Worm (Caenorhabditis elegans) whole organism, L2 larva: ENCODE measurements around the gene K08F9.3.
"Not testable (repeated sequence)": the region's sequence is repeated elsewhere in the genome, so short reads cannot be mapped to it uniquely, and the experiment has no call there.

Source experiments
- C34F6.9 ChIP-seq: fragments of 150-350 bp; optimal IDR thresholded peaks from 2 replicates; lab custom pipeline; 2014; ENCODE audit warnings: missing biosample characterization, missing genetic modification characterization
- F13H6.1 ChIP-seq: sonication (generic microtip); optimal IDR thresholded peaks from 2 replicates; lab custom pipeline; 2016; ENCODE audit warnings: missing genetic modification characterization, missing compliant biosample characterization
- Y55F3AM.14 ChIP-seq: fragments of 200-800 bp; sonication (Bioruptor generic); optimal IDR thresholded peaks from 2 replicates; lab custom pipeline; 2018; ENCODE audit warnings: mild to moderate bottlenecking, missing genetic modification characterization, missing compliant biosample characterization
- ZK546.5 ChIP-seq: sonication (generic microtip); optimal IDR thresholded peaks from 2 replicates; lab custom pipeline; 2017; ENCODE audit warnings: missing biosample characterization, missing genetic modification characterization
- alr-1 ChIP-seq: fragments of 150-350 bp; optimal IDR thresholded peaks from 2 replicates; lab custom pipeline; 2014; ENCODE audit warnings: missing biosample characterization, missing genetic modification characterization
- aly-2 ChIP-seq: fragments of 150-350 bp; optimal IDR thresholded peaks from 2 replicates; lab custom pipeline; 2014; ENCODE audit warnings: missing biosample characterization, missing genetic modification characterization
- ama-1 ChIP-seq: fragments of 150-350 bp; optimal IDR thresholded peaks from 2 replicates; lab custom pipeline; 2018; ENCODE audit warnings: inconsistent platforms
- ceh-16 ChIP-seq: fragments of 150-350 bp; optimal IDR thresholded peaks from 2 replicates; lab custom pipeline; 2014; ENCODE audit warnings: missing biosample characterization, missing genetic modification characterization
- ceh-82 ChIP-seq: fragments of 150-350 bp; optimal IDR thresholded peaks from 2 replicates; lab custom pipeline; 2014; ENCODE audit warnings: missing biosample characterization, missing genetic modification characterization
- egl-27 ChIP-seq: sonication (generic microtip); optimal IDR thresholded peaks from 3 replicates; lab custom pipeline; 2017; ENCODE audit warnings: missing biosample characterization, missing genetic modification reagents, missing genetic modification characterization
- elt-1 ChIP-seq: fragments of 150-350 bp; optimal IDR thresholded peaks from 2 replicates; lab custom pipeline; 2014; ENCODE audit warnings: missing biosample characterization, missing genetic modification characterization
- elt-3 ChIP-seq: sonication (generic microtip); optimal IDR thresholded peaks from 2 replicates; lab custom pipeline; 2017; ENCODE audit warnings: missing biosample characterization, missing genetic modification characterization
- gmeb-1 ChIP-seq: fragments of 150-350 bp; optimal IDR thresholded peaks from 2 replicates; lab custom pipeline; 2014; ENCODE audit warnings: missing biosample characterization, missing genetic modification characterization
- lin-11 ChIP-seq: fragments of 150-350 bp; sonication (generic microtip); optimal IDR thresholded peaks from 2 replicates; lab custom pipeline; 2014; ENCODE audit warnings: missing biosample characterization, missing genetic modification characterization, inconsistent platforms, mixed read lengths
- lin-13 ChIP-seq: fragments of 150-350 bp; optimal IDR thresholded peaks from 2 replicates; lab custom pipeline; 2014; ENCODE audit warnings: missing biosample characterization, missing genetic modification reagents, missing genetic modification characterization
- lin-39 ChIP-seq: fragments of 150-350 bp; optimal IDR thresholded peaks from 2 replicates; lab custom pipeline; 2014; ENCODE audit warnings: missing biosample characterization, missing genetic modification reagents, missing genetic modification characterization
- lsy-2 ChIP-seq, 2 experiments: fragments of 150-350 bp in 1 of 2; sonication (generic microtip) in 1 of 2; optimal IDR thresholded peaks; 2 replicates each; lab custom pipeline; 2014 to 2017; ENCODE audit warnings: missing biosample characterization in 2 of 2, missing genetic modification characterization in 2 of 2
- mab-5 ChIP-seq: fragments of 150-350 bp; optimal IDR thresholded peaks from 2 replicates; lab custom pipeline; 2014; ENCODE audit warnings: missing biosample characterization, missing genetic modification characterization
- mdl-1 ChIP-seq, 2 experiments: fragments of 150-350 bp in 1 of 2; sonication (generic microtip) in 1 of 2; optimal IDR thresholded peaks; 2 replicates each; lab custom pipeline; 2017; ENCODE audit warnings: missing biosample characterization in 2 of 2, missing genetic modification characterization in 2 of 2
- nhr-10 ChIP-seq: sonication (generic microtip); optimal IDR thresholded peaks from 2 replicates; lab custom pipeline; 2017; ENCODE audit warnings: missing biosample characterization, missing genetic modification characterization
- nhr-129 ChIP-seq: fragments of 150-350 bp; optimal IDR thresholded peaks from 2 replicates; lab custom pipeline; 2014; ENCODE audit warnings: missing biosample characterization, missing genetic modification characterization
- nhr-23 ChIP-seq: fragments of 150-350 bp; optimal IDR thresholded peaks from 2 replicates; lab custom pipeline; 2014; ENCODE audit warnings: missing biosample characterization, missing genetic modification reagents, missing genetic modification characterization
- nhr-237 ChIP-seq: fragments of 150-350 bp; optimal IDR thresholded peaks from 2 replicates; lab custom pipeline; 2014; ENCODE audit warnings: missing biosample characterization, missing genetic modification characterization
- nhr-77 ChIP-seq: fragments of 150-350 bp; optimal IDR thresholded peaks from 2 replicates; lab custom pipeline; 2014; ENCODE audit warnings: missing biosample characterization, missing genetic modification characterization
- peb-1 ChIP-seq: fragments of 150-350 bp; optimal IDR thresholded peaks from 2 replicates; lab custom pipeline; 2014; ENCODE audit warnings: missing biosample characterization, missing genetic modification characterization
- sem-4 ChIP-seq: fragments of 150-350 bp; optimal IDR thresholded peaks from 2 replicates; lab custom pipeline; 2014; ENCODE audit warnings: missing biosample characterization, missing genetic modification reagents, missing genetic modification characterization
- sma-3 ChIP-seq: sonication (generic microtip); optimal IDR thresholded peaks from 2 replicates; lab custom pipeline; 2016; ENCODE audit warnings: missing genetic modification reagents, missing genetic modification characterization, missing compliant biosample characterization
- snpc-4 ChIP-seq: fragments of 150-350 bp; optimal IDR thresholded peaks from 2 replicates; lab custom pipeline; 2014; ENCODE audit warnings: missing biosample characterization, missing genetic modification characterization
- unc-55 ChIP-seq: fragments of 150-350 bp; sonication (generic microtip); optimal IDR thresholded peaks from 3 replicates; lab custom pipeline; 2014; ENCODE audit warnings: missing biosample characterization, missing genetic modification reagents, missing genetic modification characterization
- unc-62 ChIP-seq: fragments of 150-350 bp; optimal IDR thresholded peaks from 2 replicates; lab custom pipeline; 2014; ENCODE audit warnings: missing biosample characterization, missing genetic modification reagents, missing genetic modification characterization
- zag-1 ChIP-seq: fragments of 150-350 bp; optimal IDR thresholded peaks from 2 replicates; lab custom pipeline; 2014; ENCODE audit warnings: missing biosample characterization, missing genetic modification characterization
- ztf-4 ChIP-seq: fragments of 150-350 bp; optimal IDR thresholded peaks from 2 replicates; lab custom pipeline; 2014; ENCODE audit warnings: missing biosample characterization, missing genetic modification characterization

K08F9.3 gene

DNA sequence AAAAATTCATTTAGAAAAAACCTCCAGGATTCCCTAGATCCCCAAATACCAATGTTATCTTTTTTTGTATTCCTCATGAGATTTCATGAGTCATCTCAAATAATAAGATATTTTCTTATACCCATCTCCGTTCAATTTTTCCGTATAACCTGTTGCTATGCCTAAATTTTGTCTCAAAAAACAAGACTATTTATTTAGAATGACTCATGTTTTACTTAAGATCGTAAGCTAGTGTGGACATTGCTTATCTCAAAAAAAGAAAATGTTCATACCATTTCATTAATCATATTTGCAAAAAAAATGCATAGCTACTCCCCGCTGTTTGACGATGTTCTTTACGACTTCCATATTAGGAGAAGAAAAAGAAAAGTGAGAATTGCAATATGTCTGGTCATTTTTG, at the start of gene K08F9.3:
K08F9.3 (plus strand) TSS at position 301 of the 400 bp plus-strand sequence.
- TF ChIP-seq ama-1 (lab: Kevin White, UChicago): no peak

DNA sequence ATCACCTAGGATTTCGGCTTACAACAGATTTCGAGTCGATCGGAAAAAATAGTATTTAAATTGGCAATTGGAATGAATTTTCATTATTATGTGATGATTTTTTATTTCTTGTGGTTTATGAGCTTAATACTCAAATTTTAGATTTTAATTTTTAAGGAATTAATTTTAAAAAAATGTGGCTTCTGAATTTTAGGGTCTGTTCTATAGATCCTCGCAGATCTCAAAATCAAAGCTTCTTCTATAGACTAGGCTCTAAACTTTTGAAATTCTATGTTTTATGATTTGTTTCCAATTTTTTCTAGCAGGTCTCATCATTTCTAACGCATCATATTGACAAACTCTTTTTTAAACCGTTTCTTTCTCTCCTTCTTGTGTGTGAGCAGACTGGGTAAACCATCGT, 47.7 kb upstream of the K08F9.3 start, which contains the start of gene txt-12:
txt-12 (plus strand) TSS at position 301 of the 400 bp plus-strand sequence.
- no peak for TF ChIP-seq unc-62
- no peak for TF ChIP-seq ceh-16 (tag; lab: Kevin White, UChicago)

DNA sequence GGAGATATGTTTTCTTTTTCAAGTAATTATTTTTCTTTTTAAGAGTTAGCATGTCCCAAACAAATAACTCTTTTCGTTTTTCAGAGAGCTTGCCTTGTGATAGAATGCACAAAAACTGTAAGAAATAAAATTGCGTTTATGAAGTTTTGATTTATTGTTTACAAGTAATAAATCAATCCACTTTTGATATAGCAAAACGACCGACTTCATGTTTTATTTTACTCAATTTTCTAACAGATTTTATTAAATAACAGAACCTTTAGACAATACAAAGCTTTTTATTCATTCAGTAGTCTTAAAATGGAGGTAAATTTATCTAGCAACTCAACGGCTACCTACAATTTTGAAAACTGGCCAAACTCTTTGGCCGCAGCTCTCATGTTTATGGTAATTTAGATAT, 45.6 kb upstream of the K08F9.3 start, which contains the start of gene srx-78:
srx-78 (plus strand) TSS at position 301 of the 400 bp plus-strand sequence.
- no peak for TF ChIP-seq ZK546.5 (tag; lab: Kevin White, UChicago)
- no peak for TF ChIP-seq nhr-129 (tag; lab: Kevin White, UChicago)
- no peak for TF ChIP-seq nhr-237 (tag; lab: Kevin White, UChicago)
- no peak for TF ChIP-seq aly-2 (tag; lab: Kevin White, UChicago)
- TF ChIP-seq lin-11 (tag; lab: Kevin White, UChicago): no peak
- no peak for TF ChIP-seq peb-1 (tag; lab: Kevin White, UChicago)
- TF ChIP-seq lin-39 (tag; lab: Kevin White, UChicago): no peak
- TF ChIP-seq sem-4 (tag; lab: Kevin White, UChicago): no peak
- TF ChIP-seq nhr-10 (tag; lab: Kevin White, UChicago): no peak
- no peak for TF ChIP-seq egl-27 (tag; lab: Kevin White, UChicago)
- no peak for TF ChIP-seq mdl-1 (tag; optimal IDR thresholded peaks at IDR 0.05; lab: Kevin White, UChicago)
- no peak for TF ChIP-seq nhr-77 (tag; lab: Kevin White, UChicago)
- no peak for TF ChIP-seq lsy-2 (tag; optimal IDR thresholded peaks at IDR 0.05; lab: Kevin White, UChicago)
- TF ChIP-seq snpc-4 (tag; lab: Kevin White, UChicago): no peak
- no peak for TF ChIP-seq unc-55
- TF ChIP-seq zag-1 (tag; lab: Kevin White, UChicago): no peak
- no peak for TF ChIP-seq gmeb-1

DNA sequence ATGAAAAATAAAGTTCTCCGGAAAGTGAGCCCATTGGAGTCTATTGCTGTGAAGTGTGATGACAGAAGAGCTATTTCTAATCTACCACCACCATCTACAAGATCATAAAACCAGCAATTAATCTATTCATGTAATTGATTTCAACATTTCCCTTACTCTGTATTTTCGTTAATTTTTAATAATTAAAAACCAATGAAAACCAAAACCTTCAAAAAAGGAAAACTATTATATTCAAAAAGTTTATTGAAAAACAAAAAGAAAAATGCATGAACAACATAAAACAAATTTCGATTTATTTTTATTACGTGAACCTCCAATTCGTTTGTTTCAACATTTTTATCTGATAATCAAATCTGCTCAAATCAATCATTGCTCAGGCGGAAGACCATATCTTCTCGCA, 40.9 kb upstream of the K08F9.3 start, which contains the start of gene C01G10.1:
C01G10.1 (plus strand) TSS at position 301 of the 400 bp plus-strand sequence.
- no peak for TF ChIP-seq ztf-4 (tag; lab: Kevin White, UChicago)
- no peak for TF ChIP-seq alr-1 (tag; lab: Kevin White, UChicago)
- no peak for TF ChIP-seq sem-4 (tag; lab: Kevin White, UChicago)
- TF ChIP-seq snpc-4 (tag; lab: Kevin White, UChicago): no peak
- TF ChIP-seq elt-3 (tag; lab: Kevin White, UChicago): no peak
- no peak for TF ChIP-seq C34F6.9 (tag; lab: Kevin White, UChicago)
- no peak for TF ChIP-seq nhr-77 (tag; lab: Kevin White, UChicago)
- no peak for TF ChIP-seq nhr-23 (tag; lab: Kevin White, UChicago)
- no peak for TF ChIP-seq ceh-82 (tag; lab: Kevin White, UChicago)
- TF ChIP-seq lin-13: no peak
- no peak for TF ChIP-seq mab-5 (tag; lab: Kevin White, UChicago)
- no peak for TF ChIP-seq Y55F3AM.14 (GFP tag; lab: Kevin White, UChicago)

DNA sequence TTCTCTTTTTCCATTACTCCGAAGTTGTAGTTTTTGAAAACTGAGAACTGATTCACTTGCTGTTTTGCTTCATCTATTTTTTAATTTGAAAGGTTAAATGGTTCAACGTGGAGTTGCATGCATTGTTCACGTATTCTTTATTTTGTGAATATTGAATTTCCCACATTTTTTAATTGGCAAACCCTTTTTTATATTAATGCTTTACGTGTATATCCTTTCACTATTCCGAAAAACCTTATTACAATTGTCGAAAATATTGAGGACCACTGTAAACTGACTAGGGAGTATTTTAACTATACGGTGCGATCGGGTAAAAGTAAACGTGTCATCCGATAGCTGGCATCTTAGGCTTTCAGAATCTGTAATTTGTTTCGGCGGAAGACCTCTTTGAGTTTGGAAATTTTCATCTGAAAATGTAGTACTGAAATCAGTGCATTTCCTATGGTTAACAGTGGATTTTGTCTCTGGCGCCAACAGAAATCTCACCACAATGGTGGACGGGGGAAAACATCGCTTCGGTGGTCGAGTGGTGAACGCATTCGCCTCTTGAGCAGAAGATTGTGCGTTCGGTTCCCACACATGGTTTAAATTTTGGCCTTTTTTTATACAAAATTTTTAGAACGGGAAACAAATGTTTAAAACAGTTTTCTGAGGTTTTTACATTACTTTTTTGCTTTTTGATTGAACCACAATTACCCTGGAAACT, 34.3 kb upstream of the K08F9.3 start, which contains the start of gene C01G10.14:
C01G10.14 (minus strand) TSS at position 51 of the 706 bp plus-strand sequence.
- TF ChIP-seq gmeb-1; elt-1; sem-4 (tag; lab: Kevin White, UChicago): not testable (repeated sequence)
- TF ChIP-seq, all 48 proteins: peak for 0; not testable (repeated sequence) for 48

DNA sequence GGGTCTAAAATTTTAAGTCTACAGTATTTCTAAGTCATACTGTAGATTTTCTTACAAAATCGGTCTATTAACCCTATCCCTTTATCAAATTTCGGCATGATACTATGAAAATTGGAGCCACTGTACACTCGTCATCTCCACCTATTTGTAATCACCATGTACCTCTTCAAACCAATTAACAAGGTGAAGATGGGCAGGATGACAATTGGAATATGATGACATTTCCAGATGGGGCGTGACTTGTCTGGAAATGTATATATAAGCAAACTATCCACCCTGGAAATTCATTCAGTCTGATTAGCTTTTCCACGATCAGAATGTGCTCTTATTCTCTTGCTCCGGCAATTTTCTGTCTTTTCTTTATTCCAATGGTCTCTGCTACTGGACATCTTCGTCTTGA, 31.1 kb upstream of the K08F9.3 start, which contains the start of gene Y75B12A.2:
Y75B12A.2 (plus strand) TSS at position 301 of the 400 bp plus-strand sequence.
- TF ChIP-seq snpc-4 (tag; lab: Kevin White, UChicago) (no peak), sma-3 (GFP tag; lab: Kevin White, UChicago) (no peak), sem-4 (tag; lab: Kevin White, UChicago) (no peak), unc-55 (no peak), F13H6.1 (tag; lab: Kevin White, UChicago) (no peak)
